Fruit fly (Drosophila melanogaster): ENCODE data around the gene Tengl2.

Tengl2 gene

dm6 chr2L:2196590-2197474 lies 42.4 kb downstream of the Tengl2 start (continued):
- TF ChIP-seq ATbp (GFP tag; optimal IDR thresholded peaks at IDR 0.05): no peak
- no peak for TF ChIP-seq maf-S (GFP tag; optimal IDR thresholded peaks at IDR 0.05)
- peak; percentile 23 for TF ChIP-seq CG10267 (tag; optimal IDR thresholded peaks at IDR 0.05)
- TF ChIP-seq CG2889 (GFP tag; IDR thresholded peaks at IDR 0.05): no peak
- TF ChIP-seq prd (optimal IDR thresholded peaks at IDR 0.05): no peak
- no peak for TF ChIP-seq prd (GFP tag; IDR thresholded peaks at IDR 0.05)
- no peak for TF ChIP-seq CG13287 (GFP tag; IDR thresholded peaks at IDR 0.05; ENCODE audit: partially characterized antibody)
- TF ChIP-seq BEAF-32 (GFP tag; optimal IDR thresholded peaks at IDR 0.05): no peak
- peak; percentile 99 for TF ChIP-seq twi (tag; optimal IDR thresholded peaks at IDR 0.05)
- TF ChIP-seq CG10654 (GFP tag; optimal IDR thresholded peaks at IDR 0.05): no peak
- TF ChIP-seq peb (GFP tag; IDR thresholded peaks at IDR 0.05): no peak
- TF ChIP-seq ham (GFP tag; IDR thresholded peaks at IDR 0.05): no peak
- TF ChIP-seq CG14965 (GFP tag; optimal IDR thresholded peaks at IDR 0.05; ENCODE audit: borderline replicate concordance): no peak
- TF ChIP-seq MESR4 (GFP tag; optimal IDR thresholded peaks at IDR 0.05): no peak
- TF ChIP-seq CG14860 (GFP tag; IDR thresholded peaks at IDR 0.05; ENCODE audit: partially characterized antibody): no peak
- no peak for TF ChIP-seq H15 (GFP tag; IDR thresholded peaks at IDR 0.05)
- TF ChIP-seq CG9727 (GFP tag; optimal IDR thresholded peaks at IDR 0.05): peak; percentile 63
- TF ChIP-seq emc (GFP tag; optimal IDR thresholded peaks at IDR 0.05): no peak
- TF ChIP-seq ttk (GFP tag; IDR thresholded peaks at IDR 0.05): no peak
- no peak for TF ChIP-seq sima (GFP tag; optimal IDR thresholded peaks at IDR 0.05)
- peak; percentile 17 for TF ChIP-seq trem (tag; optimal IDR thresholded peaks at IDR 0.05)
- no peak for TF ChIP-seq esg (GFP tag; conservative IDR thresholded peaks at IDR 0.05)
- peak; percentile 38 for TF ChIP-seq Hey (tag; optimal IDR thresholded peaks at IDR 0.05)
- TF ChIP-seq stc (GFP tag; IDR thresholded peaks at IDR 0.05): no peak
- no peak for TF ChIP-seq aop (GFP tag; IDR thresholded peaks at IDR 0.05)
- TF ChIP-seq Spps (tag; optimal IDR thresholded peaks at IDR 0.05): peak; percentile 25
- TF ChIP-seq Oli (tag; optimal IDR thresholded peaks at IDR 0.05): peak; percentile 60
- peak; percentile 24 for TF ChIP-seq tio (GFP tag; optimal IDR thresholded peaks at IDR 0.05)
- no peak for TF ChIP-seq Hr39 (optimal IDR thresholded peaks at IDR 0.05)
- TF ChIP-seq Deaf1 (tag; optimal IDR thresholded peaks at IDR 0.05): peak; percentile 92
- peak in 1 of 2 experiments; percentile 94 for TF ChIP-seq Eip74EF (GFP tag; optimal IDR thresholded peaks at IDR 0.05)
- TF ChIP-seq dm (GFP tag; optimal IDR thresholded peaks at IDR 0.05): peak; percentile 78
- no peak for TF ChIP-seq CG15073 (GFP tag; optimal IDR thresholded peaks at IDR 0.05)
- no peak for TF ChIP-seq Xrp1 (GFP tag; IDR thresholded peaks at IDR 0.05)
- TF ChIP-seq Antp (GFP tag; optimal IDR thresholded peaks at IDR 0.05): peak; percentile 18
- peak; percentile 68 for TF ChIP-seq HmgD (GFP tag; optimal IDR thresholded peaks at IDR 0.05)
- TF ChIP-seq CG2129 (GFP tag; IDR thresholded peaks at IDR 0.05; ENCODE audit: partially characterized antibody): no peak
- TF ChIP-seq hth (optimal IDR thresholded peaks at IDR 0.05): no peak
- TF ChIP-seq CG7963 (GFP tag; IDR thresholded peaks at IDR 0.05; ENCODE audit: partially characterized antibody): no peak
- TF ChIP-seq CTCF (GFP tag; optimal IDR thresholded peaks at IDR 0.05): peak; percentile 26
- TF ChIP-seq Elba2 (GFP tag; optimal IDR thresholded peaks at IDR 0.05): no peak
- no peak for TF ChIP-seq fu2 (GFP tag; optimal IDR thresholded peaks at IDR 0.05)
- TF ChIP-seq Atf6 (GFP tag; IDR thresholded peaks at IDR 0.05): no peak
- TF ChIP-seq CG17186 (GFP tag; optimal IDR thresholded peaks at IDR 0.05): no peak
- no peak for TF ChIP-seq CG8290 (GFP tag; optimal IDR thresholded peaks at IDR 0.05)
- peak; percentile 63 to 89 for TF ChIP-seq CG8290 (tag; optimal IDR thresholded peaks at IDR 0.05)
- no peak for TF ChIP-seq nau (GFP tag; optimal IDR thresholded peaks at IDR 0.05)
- peak; percentile 32 for TF ChIP-seq p53 (GFP tag; optimal IDR thresholded peaks at IDR 0.05)
- TF ChIP-seq tll (GFP tag; optimal IDR thresholded peaks at IDR 0.05): peak in 1 of 2 experiments; percentile 61
- no peak for TF ChIP-seq CG11398 (GFP tag; optimal IDR thresholded peaks at IDR 0.05)
- TF ChIP-seq CG11504 (tag; optimal IDR thresholded peaks at IDR 0.05): peak; percentile 69
